Worm (Caenorhabditis elegans) whole organism, early embryonic: ENCODE measurements around the gene osm-6.

Experiments used
- F13C5.2 ChIP-seq: sonication (generic microtip); optimal IDR thresholded peaks from 2 replicates; lab custom pipeline; 2017; ENCODE audit warnings: mild to moderate bottlenecking, missing genetic modification characterization, inconsistent platforms, missing compliant biosample characterization
- ama-1 ChIP-seq: fragments of 150-350 bp; optimal IDR thresholded peaks from 2 replicates; lab custom pipeline; 2014
- hmbx-1 ChIP-seq: sonication (generic microtip); optimal IDR thresholded peaks from 2 replicates; lab custom pipeline; 2016; ENCODE audit warnings: mild to moderate bottlenecking, missing genetic modification characterization, missing compliant biosample characterization
- hmg-4 ChIP-seq: fragments of 200-800 bp; sonication (Bioruptor generic); optimal IDR thresholded peaks from 2 replicates; lab custom pipeline; 2018; ENCODE audit warnings: mild to moderate bottlenecking, missing genetic modification characterization, missing compliant biosample characterization
- pes-1 ChIP-seq: fragments of 200-800 bp; sonication (Bioruptor generic); IDR thresholded peaks from 2 replicates; pipeline ENCODE4 v1.3.6; 2022; ENCODE audit warnings: missing genetic modification reagents, missing genetic modification characterization, missing compliant biosample characterization
- scrt-1 ChIP-seq: fragments of 200-800 bp; sonication (Bioruptor generic); IDR thresholded peaks from 2 replicates; pipeline ENCODE4 v1.3.6; 2022; ENCODE audit warnings: missing genetic modification characterization, missing compliant biosample characterization
- tbx-37 ChIP-seq: fragments of 200-800 bp; sonication (Bioruptor generic); conservative IDR thresholded peaks from 2 replicates; pipeline ENCODE4 v1.3.6; 2022; ENCODE audit warnings: missing genetic modification reagents, missing genetic modification characterization, missing compliant biosample characterization
- tra-4 ChIP-seq: sonication (generic microtip); optimal IDR thresholded peaks from 2 replicates; lab custom pipeline; 2017; ENCODE audit warnings: missing genetic modification characterization, missing compliant biosample characterization

ce11 chrV:11921689-11922517 is 5.3 kb downstream of the osm-6 start:
- TF ChIP-seq tbx-37 (GFP tag; lab: Robert Waterston, UW), result no peak
- no peak for TF ChIP-seq hmg-4 (GFP tag; lab: Kevin White, UChicago)
- no peak for TF ChIP-seq ama-1 (lab: Kevin White, UChicago)
- no peak for TF ChIP-seq pes-1
- no peak for TF ChIP-seq scrt-1 (GFP tag; lab: Robert Waterston, UW)
- TF ChIP-seq tra-4 (tag; lab: Kevin White, UChicago), result no peak
- TF ChIP-seq F13C5.2, result no peak
- no peak for TF ChIP-seq hmbx-1
